Fruit fly (Drosophila melanogaster) whole organism, embryonic: ENCODE measurements around the gene hiro.

Experiments used
- Awh ChIP-seq: fragments of 200-800 bp; sonication (Bioruptor generic); IDR thresholded peaks from 2 replicates; pipeline ENCODE4, ENCODE4 v1.3.6; 2022; ENCODE audit warnings: missing biosample characterization, missing genetic modification characterization
- Blimp-1 ChIP-seq: fragments of 200-800 bp; sonication (Bioruptor generic); optimal IDR thresholded peaks from 3 replicates; lab custom pipeline; 2018; ENCODE audit warnings: missing biosample characterization, missing genetic modification characterization, mild to moderate bottlenecking, moderate library complexity, missing genetic modification reagents
- Bteb2 ChIP-seq: fragments of 200-800 bp; sonication (Bioruptor generic); optimal IDR thresholded peaks from 2 replicates; lab custom pipeline; 2016; ENCODE audit warnings: missing biosample characterization, missing genetic modification characterization
- CG10462 ChIP-seq: fragments of 200-800 bp; sonication (Bioruptor generic); optimal IDR thresholded peaks from 2 replicates; lab custom pipeline; 2016; ENCODE audit warnings: missing biosample characterization, missing genetic modification characterization
- CG11085 ChIP-seq: fragments of 200-800 bp; sonication (Bioruptor generic); IDR thresholded peaks from 2 replicates; pipeline ENCODE4 v1.3.6; 2022; ENCODE audit warnings: missing biosample characterization, missing genetic modification characterization
- CG11504 ChIP-seq: fragments of 200-800 bp; sonication (Bioruptor generic); optimal IDR thresholded peaks from 3 replicates; lab custom pipeline; 2019; ENCODE audit warnings: missing biosample characterization, mild to moderate bottlenecking, missing genetic modification characterization, moderate library complexity
- CG12942 ChIP-seq: fragments of 200-800 bp; sonication (Bioruptor generic); optimal IDR thresholded peaks from 3 replicates; lab custom pipeline; 2016; ENCODE audit warnings: missing biosample characterization, missing genetic modification characterization
- CG14441 ChIP-seq: fragments of 200-800 bp; sonication (Bioruptor generic); IDR thresholded peaks from 2 replicates; pipeline ENCODE4 v1.3.6; 2022; ENCODE audit warnings: missing biosample characterization, missing genetic modification characterization
- CG15011 ChIP-seq: fragments of 200-800 bp; sonication (Bioruptor generic); optimal IDR thresholded peaks from 3 replicates; lab custom pipeline; 2018; ENCODE audit warnings: missing biosample characterization, mild to moderate bottlenecking, missing genetic modification characterization
- CG1602 ChIP-seq: fragments of 200-800 bp; sonication (Bioruptor generic); optimal IDR thresholded peaks from 3 replicates; lab custom pipeline; 2016; ENCODE audit warnings: missing biosample characterization, missing genetic modification characterization
- CG16813 ChIP-seq: fragments of 200-800 bp; sonication (Bioruptor generic); IDR thresholded peaks from 3 replicates; pipeline ENCODE4 v1.3.6; 2022; ENCODE audit warnings: missing biosample characterization, missing genetic modification characterization; ENCODE audit not compliant: partially characterized antibody
- CG16863 ChIP-seq: fragments of 200-800 bp; sonication (Bioruptor generic); optimal IDR thresholded peaks from 3 replicates; lab custom pipeline; 2016; ENCODE audit warnings: missing biosample characterization, missing genetic modification characterization
- CG2875 ChIP-seq: fragments of 200-800 bp; sonication (Bioruptor generic); optimal IDR thresholded peaks from 2 replicates; lab custom pipeline; 2017; ENCODE audit warnings: missing biosample characterization, mild to moderate bottlenecking, missing genetic modification characterization, missing genetic modification reagents
- CG30431 ChIP-seq: fragments of 200-800 bp; sonication (Bioruptor generic); optimal IDR thresholded peaks from 2 replicates; lab custom pipeline; 2017; ENCODE audit warnings: missing biosample characterization, missing genetic modification characterization
- CG3065 ChIP-seq: fragments of 200-800 bp; sonication (Bioruptor generic); optimal IDR thresholded peaks from 2 replicates; lab custom pipeline; 2016; ENCODE audit warnings: missing biosample characterization, missing genetic modification characterization
- CG33213 ChIP-seq: fragments of 200-800 bp; sonication (Bioruptor generic); optimal IDR thresholded peaks from 3 replicates; lab custom pipeline; 2016; ENCODE audit warnings: missing biosample characterization, missing genetic modification characterization
- CG4404 ChIP-seq: fragments of 200-800 bp; sonication (Bioruptor generic); IDR thresholded peaks from 2 replicates; pipeline ENCODE4 v1.3.6; 2022; ENCODE audit warnings: missing biosample characterization, missing genetic modification characterization
- CG4730 ChIP-seq: fragments of 200-800 bp; sonication (Bioruptor generic); IDR thresholded peaks from 2 replicates; pipeline ENCODE4 v1.3.6; 2022; ENCODE audit warnings: missing biosample characterization, missing genetic modification characterization
- CG7372 ChIP-seq: fragments of 200-800 bp; sonication (Bioruptor generic); IDR thresholded peaks from 2 replicates; pipeline ENCODE4 v1.3.6; 2022; ENCODE audit warnings: missing biosample characterization, missing genetic modification characterization
- CG9437 ChIP-seq: fragments of 200-800 bp; sonication (Bioruptor generic); optimal IDR thresholded peaks from 2 replicates; lab custom pipeline; 2018; ENCODE audit warnings: missing biosample characterization, mild to moderate bottlenecking, missing genetic modification characterization
- CG9797 ChIP-seq: fragments of 200-800 bp; sonication (Bioruptor generic); optimal IDR thresholded peaks from 3 replicates; lab custom pipeline; 2018; ENCODE audit warnings: missing biosample characterization, mild to moderate bottlenecking, missing genetic modification characterization
- CG9817 ChIP-seq: fragments of 200-800 bp; sonication (Bioruptor generic); optimal IDR thresholded peaks from 2 replicates; lab custom pipeline; 2018; ENCODE audit warnings: missing biosample characterization, mild to moderate bottlenecking, missing genetic modification characterization, moderate library complexity
- Eip74EF ChIP-seq, 2 experiments: fragments of 200-800 bp in 1 of 2; fragments of >200 bp in 1 of 2; sonication (Bioruptor generic) in 1 of 2; optimal IDR thresholded peaks; 2 replicates each; lab custom pipeline; 2017 to 2019; ENCODE audit warnings: missing biosample characterization in 2 of 2, missing genetic modification characterization in 2 of 2, mild to moderate bottlenecking in 1 of 2, moderate library complexity in 1 of 2
- Gsc ChIP-seq: fragments of 200-800 bp; sonication (Bioruptor generic); IDR thresholded peaks from 2 replicates; pipeline ENCODE4 v1.3.6; 2022; ENCODE audit warnings: missing biosample characterization, missing genetic modification characterization
- Hmr ChIP-seq: fragments of 200-800 bp; sonication (Bioruptor generic); optimal IDR thresholded peaks from 3 replicates; lab custom pipeline; 2017; ENCODE audit warnings: mild to moderate bottlenecking, missing biosample characterization, missing genetic modification reagents, missing genetic modification characterization
- NFAT ChIP-seq: fragments of 200-800 bp; sonication (Bioruptor generic); IDR thresholded peaks from 2 replicates; pipeline ENCODE4 v1.3.6; 2022; ENCODE audit warnings: missing biosample characterization, missing genetic modification characterization
- PHDP ChIP-seq: fragments of 200-800 bp; sonication (Bioruptor generic); optimal IDR thresholded peaks from 3 replicates; lab custom pipeline; 2018; ENCODE audit warnings: missing biosample characterization, mild to moderate bottlenecking, missing genetic modification characterization, moderate library complexity
- Rfx ChIP-seq: fragments of 200-800 bp; sonication (Bioruptor generic); IDR thresholded peaks from 2 replicates; pipeline ENCODE4 v1.3.6; 2022; ENCODE audit warnings: missing biosample characterization, missing genetic modification characterization
- Sox102F ChIP-seq: fragments of 200-800 bp; sonication (Bioruptor generic); optimal IDR thresholded peaks from 2 replicates; lab custom pipeline; 2018; ENCODE audit warnings: missing biosample characterization, mild to moderate bottlenecking, missing genetic modification characterization, moderate library complexity
- ara ChIP-seq: fragments of 200-800 bp; sonication (Bioruptor generic); IDR thresholded peaks from 2 replicates; pipeline ENCODE4 v1.3.6; 2022; ENCODE audit warnings: missing biosample characterization, missing genetic modification characterization
- ash1 ChIP-seq: fragments of 200-800 bp; sonication (Bioruptor generic); optimal IDR thresholded peaks from 2 replicates; lab custom pipeline; 2018; ENCODE audit warnings: missing biosample characterization, mild to moderate bottlenecking, missing genetic modification characterization
- cg ChIP-seq: fragments of 200-800 bp; sonication (Bioruptor generic); optimal IDR thresholded peaks from 3 replicates; lab custom pipeline; 2019; ENCODE audit warnings: missing biosample characterization, mild to moderate bottlenecking, missing genetic modification characterization, moderate library complexity
- chinmo ChIP-seq: fragments of 200-800 bp; sonication (Bioruptor generic); IDR thresholded peaks from 4 replicates; pipeline ENCODE4 v1.3.6; 2022; ENCODE audit warnings: missing biosample characterization, missing genetic modification characterization; ENCODE audit not compliant: partially characterized antibody
- dysf ChIP-seq: fragments of 200-800 bp; sonication (Bioruptor generic); IDR thresholded peaks from 3 replicates; pipeline ENCODE4 v1.3.6; 2022; ENCODE audit warnings: missing biosample characterization, missing genetic modification characterization
- ems ChIP-seq: fragments of 200-800 bp; sonication (Bioruptor generic); optimal IDR thresholded peaks from 3 replicates; lab custom pipeline; 2016; ENCODE audit warnings: missing biosample characterization, missing genetic modification characterization
- fd96Cb ChIP-seq: fragments of 200-800 bp; sonication (Bioruptor generic); optimal IDR thresholded peaks from 2 replicates; lab custom pipeline; 2018; ENCODE audit warnings: missing biosample characterization, mild to moderate bottlenecking, missing genetic modification characterization, moderate library complexity
- hb ChIP-seq: fragments of 200-800 bp; sonication (Bioruptor generic); IDR thresholded peaks from 3 replicates; pipeline ENCODE4 v1.3.6; 2022; ENCODE audit warnings: missing biosample characterization, missing genetic modification characterization; ENCODE audit not compliant: partially characterized antibody
- hkb ChIP-seq, 2 experiments: fragments of 200-800 bp in 1 of 2; fragments of >200 bp in 1 of 2; sonication (Bioruptor generic) in 1 of 2; IDR thresholded peaks in 1 of 2; optimal IDR thresholded peaks in 1 of 2; 2 replicates each; pipeline versions ENCODE4 v1.3.6 to Lab custom; 2017 to 2022; ENCODE audit warnings: missing biosample characterization in 1 of 2, missing genetic modification characterization in 1 of 2
- ind ChIP-seq: fragments of 200-800 bp; sonication (Bioruptor generic); optimal IDR thresholded peaks from 3 replicates; lab custom pipeline; 2016; ENCODE audit warnings: missing biosample characterization, missing genetic modification characterization
- kni ChIP-seq: fragments of 200-800 bp; sonication (Bioruptor generic); optimal IDR thresholded peaks from 3 replicates; lab custom pipeline; 2017; ENCODE audit warnings: mild to moderate bottlenecking, missing biosample characterization, missing genetic modification reagents, missing genetic modification characterization
- knrl ChIP-seq: fragments of 200-800 bp; sonication (Bioruptor generic); IDR thresholded peaks from 3 replicates; pipeline ENCODE4 v1.3.6; 2022; ENCODE audit warnings: missing biosample characterization, missing genetic modification characterization; ENCODE audit not compliant: partially characterized antibody
- mirr ChIP-seq: fragments of 200-800 bp; sonication (Bioruptor generic); optimal IDR thresholded peaks from 3 replicates; lab custom pipeline; 2018; ENCODE audit warnings: missing biosample characterization, mild to moderate bottlenecking, missing genetic modification characterization
- phol ChIP-seq: fragments of 200-800 bp; sonication (Bioruptor generic); optimal IDR thresholded peaks from 3 replicates; lab custom pipeline; 2018; ENCODE audit warnings: missing biosample characterization, mild to moderate bottlenecking, missing genetic modification characterization, moderate library complexity
- pros ChIP-seq: fragments of 200-800 bp; sonication (Bioruptor generic); optimal IDR thresholded peaks from 3 replicates; lab custom pipeline; 2019; ENCODE audit warnings: missing biosample characterization, mild to moderate bottlenecking, missing genetic modification characterization, moderate library complexity
- pum ChIP-seq: fragments of 200-800 bp; sonication (Bioruptor generic); optimal IDR thresholded peaks from 2 replicates; lab custom pipeline; 2016; ENCODE audit warnings: missing biosample characterization, missing genetic modification characterization
- stc ChIP-seq: fragments of 200-800 bp; sonication (Bioruptor generic); IDR thresholded peaks from 2 replicates; pipeline ENCODE4 v1.3.6; 2022; ENCODE audit warnings: missing biosample characterization, missing genetic modification characterization
- trem ChIP-seq: fragments of 200-800 bp; optimal IDR thresholded peaks from 3 replicates; lab custom pipeline; 2019; ENCODE audit warnings: missing biosample characterization, mild to moderate bottlenecking, missing genetic modification characterization, moderate library complexity
- z ChIP-seq: fragments of 200-800 bp; sonication (Bioruptor generic); IDR thresholded peaks from 3 replicates; pipeline ENCODE4 v1.3.6; 2022; ENCODE audit warnings: missing biosample characterization, missing genetic modification characterization
- zf30C ChIP-seq: fragments of 200-800 bp; sonication (Bioruptor generic); optimal IDR thresholded peaks from 3 replicates; lab custom pipeline; 2018; ENCODE audit warnings: missing biosample characterization, mild to moderate bottlenecking, missing genetic modification characterization

The hiro gene

DNA sequence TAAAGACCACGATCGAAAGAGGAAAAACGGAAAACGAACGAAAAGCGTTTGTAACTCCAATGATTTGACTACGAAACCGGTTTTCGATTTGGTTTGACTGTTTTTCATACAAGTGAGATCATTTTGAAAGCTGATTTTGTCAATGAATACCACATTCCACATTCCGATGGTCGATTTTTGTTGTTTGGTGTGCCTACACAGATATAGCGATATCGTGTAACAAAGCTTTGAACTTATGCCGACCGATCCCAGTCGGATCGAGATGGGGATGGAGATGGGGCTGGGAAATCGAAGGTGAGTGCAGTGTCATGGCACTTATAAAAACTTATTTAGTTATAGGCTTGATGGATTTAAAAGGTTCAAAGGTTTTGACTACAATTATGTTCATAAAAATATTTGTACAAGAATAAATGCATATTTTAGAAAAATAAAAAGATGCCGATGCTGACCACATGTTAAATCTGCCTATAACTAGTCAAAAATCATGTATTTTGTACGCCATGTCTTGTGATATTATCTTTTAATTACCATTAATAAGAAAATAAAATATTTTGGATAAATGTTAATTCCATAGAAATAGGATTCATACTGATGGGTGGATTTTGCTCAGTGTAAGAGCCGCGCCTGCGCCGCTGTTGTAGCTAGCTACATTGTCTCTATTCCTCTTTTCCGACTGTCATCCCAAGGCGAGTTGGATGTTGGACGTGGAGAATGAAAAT is 45.5 kb downstream of the hiro start (continued):
- no peak for TF ChIP-seq CG16863 (GFP tag; lab: Kevin White, UChicago)
- no peak for TF ChIP-seq CG11085 (GFP tag; lab: Robert Waterston, UW)
- peak; percentile 33 for TF ChIP-seq CG9437
- peak; percentile 32 for TF ChIP-seq CG1602
- TF ChIP-seq Sox102F (GFP tag; lab: Kevin White, UChicago) = peak; percentile 72
- peak; percentile 34 for TF ChIP-seq CG12942 (GFP tag; lab: Kevin White, UChicago)
- TF ChIP-seq trem = peak; percentile 56
- TF ChIP-seq CG7372 = no peak
- TF ChIP-seq kni (GFP tag; lab: Kevin White, UChicago) = no peak
- no peak for TF ChIP-seq z (GFP tag; lab: Robert Waterston, UW)
- TF ChIP-seq zf30C (GFP tag; lab: Kevin White, UChicago) = peak; percentile 84
- TF ChIP-seq Blimp-1 (GFP tag; lab: Kevin White, UChicago) = peak; percentile 63
- TF ChIP-seq PHDP (tag; lab: Kevin White, UChicago) = peak; percentile 66
- TF ChIP-seq mirr = peak; percentile 30
- TF ChIP-seq knrl (GFP tag; lab: Robert Waterston, UW) = no peak
- TF ChIP-seq CG15011 (GFP tag; lab: Kevin White, UChicago) = peak; percentile 46
- no peak for TF ChIP-seq pum (GFP tag; lab: Kevin White, UChicago)
- peak; percentile 15; the same call in 1 of the 2 replicates for TF ChIP-seq CG4730
- TF ChIP-seq hb (GFP tag; lab: Robert Waterston, UW) = no peak
- TF ChIP-seq CG10462 (GFP tag; lab: Kevin White, UChicago) = peak; percentile 22
- peak; percentile 81 for TF ChIP-seq CG11504 (tag; lab: Kevin White, UChicago)
- TF ChIP-seq CG3065 (GFP tag; lab: Kevin White, UChicago) = no peak
- peak; percentile 18 for TF ChIP-seq CG30431 (GFP tag; lab: Kevin White, UChicago)
- TF ChIP-seq Awh (GFP tag; lab: Robert Waterston, UW) = peak; percentile 17; the same call in 1 of the 2 replicates
- TF ChIP-seq ara (GFP tag; lab: Robert Waterston, UW) = peak; percentile 48
- TF ChIP-seq Hmr = no peak
- peak; percentile 37 for TF ChIP-seq ind (GFP tag; lab: Kevin White, UChicago)
- no peak for TF ChIP-seq Gsc (GFP tag; lab: Robert Waterston, UW)
- TF ChIP-seq CG14441 (GFP tag; lab: Robert Waterston, UW) = peak; percentile 39; the same call in 1 of the 2 replicates
- TF ChIP-seq ems = no peak
- no peak for TF ChIP-seq hkb (optimal IDR thresholded peaks at IDR 0.05; lab: Kevin White, UChicago)
- TF ChIP-seq hkb (GFP tag; IDR thresholded peaks at IDR 0.05; lab: Robert Waterston, UW) = no peak
- no peak for TF ChIP-seq Bteb2 (GFP tag; lab: Kevin White, UChicago)
- TF ChIP-seq Rfx (GFP tag; lab: Robert Waterston, UW) = peak; percentile 42; the same call in 1 of the 2 replicates
- TF ChIP-seq phol (tag; lab: Kevin White, UChicago) = peak; percentile 81
- peak; percentile 67 for TF ChIP-seq fd96Cb (tag; lab: Kevin White, UChicago)
- TF ChIP-seq dysf (GFP tag; lab: Robert Waterston, UW) = peak; percentile 66
- TF ChIP-seq Eip74EF (GFP tag; optimal IDR thresholded peaks at IDR 0.05; lab: Kevin White, UChicago) = peak in 1 of 2 experiments; percentile 44
- no peak; the same call in 1 of the 2 replicates for TF ChIP-seq stc (GFP tag; lab: Robert Waterston, UW)

DNA sequence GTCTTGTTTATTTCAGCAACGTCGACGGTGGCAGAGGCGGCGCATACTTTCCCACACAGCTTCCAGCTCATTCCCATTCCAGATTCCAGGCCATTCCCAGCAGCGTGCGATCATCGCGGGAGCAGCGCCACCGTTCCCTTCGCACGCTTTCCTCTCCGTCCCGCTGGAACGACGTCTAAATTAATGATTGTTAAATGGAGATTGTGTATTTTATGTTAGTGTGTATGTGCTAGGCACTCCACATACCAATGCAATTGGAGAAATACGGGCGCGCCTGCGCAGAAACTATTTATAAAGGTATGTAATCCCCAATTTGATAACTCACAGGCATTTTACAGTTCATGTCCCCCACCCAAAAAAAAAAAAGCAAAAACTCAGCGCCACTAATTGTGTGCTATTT is 46.3 kb downstream of the hiro start:
- TF ChIP-seq NFAT (GFP tag; lab: Robert Waterston, UW) (0 out of 2 replicates have a peak, but pooled peaks have one; percentile 6), CG9797 (GFP tag; lab: Kevin White, UChicago) (no peak), pros (no peak), stc (GFP tag; lab: Robert Waterston, UW) (0 out of 2 replicates have a peak, but pooled peaks have one; percentile 27), CG4404 (GFP tag; lab: Robert Waterston, UW) (no peak), ash1 (GFP tag; lab: Kevin White, UChicago) (no peak), CG16813 (no peak), CG2875 (GFP tag; lab: Kevin White, UChicago) (no peak), cg (GFP tag; lab: Kevin White, UChicago) (peak; percentile 58), chinmo (GFP tag; lab: Robert Waterston, UW) (0 out of 4 replicates have a peak, but pooled peaks have one; percentile 10), CG9817 (tag; lab: Kevin White, UChicago) (no peak), CG33213 (GFP tag; lab: Kevin White, UChicago) (no peak)
